Worm (Caenorhabditis elegans) whole organism, L4/young adult: Measurements from ENCODE around the gene D1044.6.

Source experiments
- W03F9.2 ChIP-seq: fragments of 150-350 bp; optimal IDR thresholded peaks from 2 replicates; lab custom pipeline; 2014; ENCODE audit warnings: missing biosample characterization, missing genetic modification characterization
- dao-5 ChIP-seq: sonication (generic microtip); optimal IDR thresholded peaks from 2 replicates; lab custom pipeline; 2016; ENCODE audit warnings: missing genotype, missing genetic modification characterization, moderate library complexity, missing compliant biosample characterization
- him-1 ChIP-seq: sonication (generic microtip); optimal IDR thresholded peaks from 2 replicates; lab custom pipeline; 2016; ENCODE audit warnings: missing genotype, missing genetic modification reagents, missing genetic modification characterization, missing compliant biosample characterization

D1044.6 gene

ce11 chrIII:5501358-5502287 lies 41.4 kb downstream of the D1044.6 start, which contains the start of gene R02F2.1:
Gene R02F2.1 (plus strand): TSS chrIII:5501885.
- TF ChIP-seq W03F9.2 (tag; lab: Kevin White, UChicago), result no peak
- no peak for TF ChIP-seq dao-5
- no peak for TF ChIP-seq him-1 (tag; lab: Kevin White, UChicago)

ce11 chrIII:5500732-5501131 lies 42.2 kb downstream of the D1044.6 start:
- TF ChIP-seq dao-5, result no peak
- no peak for TF ChIP-seq W03F9.2 (tag; lab: Kevin White, UChicago)
- no peak for TF ChIP-seq him-1 (tag; lab: Kevin White, UChicago)

ce11 chrIII:5499942-5500341 lies 43.0 kb downstream of the D1044.6 start:
- TF ChIP-seq dao-5, result no peak
- no peak for TF ChIP-seq W03F9.2 (tag; lab: Kevin White, UChicago)
- no peak for TF ChIP-seq him-1 (tag; lab: Kevin White, UChicago)

ce11 chrIII:5498973-5499372 lies 44.0 kb downstream of the D1044.6 start, which contains the start of gene R02F2.9:
Gene R02F2.9 (plus strand): TSS chrIII:5499190.
- TF ChIP-seq dao-5, result no peak
- TF ChIP-seq him-1 (tag; lab: Kevin White, UChicago), result no peak
- TF ChIP-seq W03F9.2 (tag; lab: Kevin White, UChicago), result no peak

ce11 chrIII:5495168-5495567 lies 47.8 kb downstream of the D1044.6 start, which contains the start of gene R02F2.8:
Gene R02F2.8 (minus strand): TSS chrIII:5495268.
- no peak for TF ChIP-seq W03F9.2 (tag; lab: Kevin White, UChicago)
- no peak for TF ChIP-seq dao-5
- TF ChIP-seq him-1 (tag; lab: Kevin White, UChicago), result no peak

ce11 chrIII:5487087-5487603 lies 55.8 kb downstream of the D1044.6 start, which contains the start of gene osg-1:
Gene osg-1 (plus strand): TSS chrIII:5487553.
- TF ChIP-seq dao-5 (no peak), W03F9.2 (tag; lab: Kevin White, UChicago) (no peak), him-1 (tag; lab: Kevin White, UChicago) (no peak)

- TF ChIP-seq dao-5 (no peak), W03F9.2 (tag; lab: Kevin White, UChicago) (no peak), him-1 (tag; lab: Kevin White, UChicago) (no peak)
These were observed 56.6 kb downstream of the D1044.6 start for ce11 chrIII:5486345-5486744.
